Worm (Caenorhabditis elegans): Measurements from ENCODE around the gene F47E1.4.

F47E1.4 gene

DNA sequence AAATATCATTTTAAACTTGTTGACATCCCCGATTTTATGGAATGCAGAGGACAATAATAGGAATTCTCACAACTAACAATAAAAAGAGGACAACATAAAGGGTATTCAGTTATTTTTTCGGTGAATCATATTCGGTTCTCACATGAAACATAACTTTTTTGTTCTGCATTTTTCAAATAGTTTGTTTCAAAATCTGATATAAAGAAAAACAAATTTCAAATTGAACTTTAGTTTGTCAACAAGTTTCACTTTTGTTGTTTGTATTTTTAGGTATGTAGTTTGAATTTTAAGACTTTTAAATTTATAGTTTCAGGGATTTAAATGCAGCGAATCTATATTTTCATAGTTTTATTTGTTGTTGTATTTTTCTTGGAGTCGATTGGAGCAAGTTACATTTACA is at the start of gene F47E1.4:
Gene F47E1.4, plus strand, starts transcription at position 301 of the 400 bp plus-strand sequence.
- TF ChIP-seq ama-1 (optimal IDR thresholded peaks at IDR 0.05) (no peak), aly-1 (tag; optimal IDR thresholded peaks at IDR 0.05) (no peak), pes-1 (GFP tag; IDR thresholded peaks at IDR 0.05) (no peak), scrt-1 (GFP tag; IDR thresholded peaks at IDR 0.05) (no peak), tbx-37 (GFP tag; conservative IDR thresholded peaks at IDR 0.05) (no peak), hmg-4 (GFP tag; optimal IDR thresholded peaks at IDR 0.05) (no peak), ceh-36 (tag; optimal IDR thresholded peaks at IDR 0.05) (no peak), ceh-13 (GFP tag; optimal IDR thresholded peaks at IDR 0.05) (no peak), flt-1 (GFP tag; IDR thresholded peaks at IDR 0.05) (no peak), hnd-1 (tag; optimal IDR thresholded peaks at IDR 0.05) (no peak), tra-4 (tag; optimal IDR thresholded peaks at IDR 0.05) (no peak), hmbx-1 (tag; optimal IDR thresholded peaks at IDR 0.05) (no peak), F13C5.2 (tag; optimal IDR thresholded peaks at IDR 0.05) (no peak), tbx-11 (GFP tag; IDR thresholded peaks at IDR 0.05) (no peak)

DNA sequence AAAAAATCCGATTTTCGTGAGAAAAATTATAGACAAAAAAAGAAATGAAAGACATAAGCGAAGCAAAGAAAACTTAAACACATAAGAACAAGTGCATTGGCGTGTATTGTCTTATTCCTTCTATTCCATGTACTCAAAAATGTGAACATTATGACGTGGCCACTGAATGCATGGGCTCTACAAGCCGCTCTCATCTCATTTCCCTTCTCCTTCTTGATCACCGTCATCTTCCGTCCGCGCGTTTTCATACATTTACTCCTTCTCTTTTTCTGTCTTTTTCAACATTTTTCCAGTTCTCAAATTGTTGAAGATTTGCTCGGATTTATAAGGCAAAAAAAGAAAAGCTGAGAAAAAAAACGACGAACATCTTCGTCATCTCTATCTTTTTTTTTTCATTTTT is 48.2 kb upstream of the F47E1.4 start:
- no peak for TF ChIP-seq ets-7 (tag; optimal IDR thresholded peaks at IDR 0.05)
- no peak for TF ChIP-seq ama-1 (optimal IDR thresholded peaks at IDR 0.05)
- no peak for TF ChIP-seq ceh-13 (GFP tag; optimal IDR thresholded peaks at IDR 0.05)
- no peak for TF ChIP-seq hmbx-1 (tag; optimal IDR thresholded peaks at IDR 0.05)
- no peak for TF ChIP-seq B0310.2 (tag; optimal IDR thresholded peaks at IDR 0.05)
- TF ChIP-seq aly-1 (tag; optimal IDR thresholded peaks at IDR 0.05): no peak
- TF ChIP-seq hmg-4 (GFP tag; optimal IDR thresholded peaks at IDR 0.05): no peak
- no peak for TF ChIP-seq tbx-11 (GFP tag; IDR thresholded peaks at IDR 0.05)
- no peak for TF ChIP-seq hnd-1 (tag; optimal IDR thresholded peaks at IDR 0.05)
- TF ChIP-seq scrt-1 (GFP tag; IDR thresholded peaks at IDR 0.05): no peak
- no peak for TF ChIP-seq flt-1 (GFP tag; IDR thresholded peaks at IDR 0.05)
- TF ChIP-seq F13C5.2 (tag; optimal IDR thresholded peaks at IDR 0.05): no peak

DNA sequence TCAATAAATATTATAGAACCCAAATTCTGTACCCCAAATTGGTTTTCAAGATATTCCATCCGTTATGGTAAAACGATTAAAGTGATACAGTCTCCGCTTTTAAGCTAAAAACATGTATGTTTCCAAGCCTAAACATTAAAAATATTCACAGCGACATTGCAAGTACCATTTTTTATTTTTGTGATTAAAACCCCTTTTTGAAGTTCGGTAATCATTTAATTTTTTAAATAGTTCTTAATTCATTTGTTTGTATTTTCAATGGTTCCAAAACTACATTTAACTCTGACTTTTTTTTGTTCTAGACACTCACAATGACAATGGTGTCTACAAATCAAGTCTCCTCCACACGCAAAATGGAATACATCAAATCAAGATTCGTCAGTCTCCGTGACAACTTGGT is 47.2 kb upstream of the F47E1.4 start, which contains the start of gene T25B6.4:
Gene T25B6.4, plus strand, starts transcription at position 301 of the 400 bp plus-strand sequence.
- TF ChIP-seq hmg-4 (GFP tag; optimal IDR thresholded peaks at IDR 0.05) (no peak), ama-1 (optimal IDR thresholded peaks at IDR 0.05) (no peak), ceh-13 (GFP tag; optimal IDR thresholded peaks at IDR 0.05) (no peak), pes-1 (GFP tag; IDR thresholded peaks at IDR 0.05) (no peak), F13C5.2 (tag; optimal IDR thresholded peaks at IDR 0.05) (no peak), tbx-11 (GFP tag; IDR thresholded peaks at IDR 0.05) (no peak), tra-4 (tag; optimal IDR thresholded peaks at IDR 0.05) (no peak), flt-1 (GFP tag; IDR thresholded peaks at IDR 0.05) (no peak), ets-7 (tag; optimal IDR thresholded peaks at IDR 0.05) (no peak)

DNA sequence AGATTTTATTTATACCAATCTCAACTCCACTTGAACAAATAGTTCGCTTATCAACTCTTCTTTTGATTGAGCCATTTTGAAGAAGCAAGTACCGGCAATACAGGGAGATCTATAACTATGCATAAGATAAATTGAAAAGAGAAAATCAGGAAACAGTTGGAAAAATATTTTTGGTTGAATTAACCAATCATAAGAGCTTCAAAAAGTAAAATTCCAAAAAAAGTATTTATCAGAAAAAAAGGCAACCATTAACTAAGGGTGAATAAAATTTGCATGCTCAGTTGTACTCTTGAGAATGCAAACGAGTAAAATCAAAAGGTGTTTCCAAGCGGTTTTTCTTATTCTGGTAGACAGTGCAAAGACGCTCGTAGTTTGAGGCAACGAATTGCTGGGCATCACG is 41.0 kb upstream of the F47E1.4 start, which contains the start of gene T25B6.5:
Gene T25B6.5, minus strand, starts transcription at position 101 of the 400 bp plus-strand sequence.
- TF ChIP-seq tra-4 (tag; optimal IDR thresholded peaks at IDR 0.05): no peak

DNA sequence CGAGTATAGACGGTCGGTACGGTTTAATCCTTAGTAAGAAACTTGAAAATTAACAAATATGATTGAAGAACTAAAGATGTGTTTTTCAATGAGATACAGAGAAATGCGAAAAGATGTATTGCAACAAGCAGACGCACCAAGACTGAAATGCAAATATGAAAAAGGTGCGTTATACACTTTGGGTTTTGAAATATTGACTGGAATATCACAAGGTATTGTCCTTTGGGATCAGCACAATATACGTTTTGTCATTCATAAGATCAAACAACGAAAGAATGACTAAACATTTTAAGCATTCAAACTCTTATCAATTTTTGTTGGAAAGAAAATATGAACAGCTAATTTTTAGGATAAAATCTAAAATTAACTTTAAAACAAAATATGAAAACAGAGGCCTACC is 39.8 kb upstream of the F47E1.4 start, which contains the start of gene T25B6.6:
Gene T25B6.6, minus strand, starts transcription at position 101 of the 400 bp plus-strand sequence.
- TF ChIP-seq aly-1 (tag; optimal IDR thresholded peaks at IDR 0.05): no peak
- TF ChIP-seq hnd-1 (tag; optimal IDR thresholded peaks at IDR 0.05): no peak
- no peak for TF ChIP-seq tbx-37 (GFP tag; conservative IDR thresholded peaks at IDR 0.05)
- TF ChIP-seq ets-7 (tag; optimal IDR thresholded peaks at IDR 0.05): no peak
- no peak for TF ChIP-seq scrt-1 (GFP tag; IDR thresholded peaks at IDR 0.05)
- TF ChIP-seq tra-4 (tag; optimal IDR thresholded peaks at IDR 0.05): no peak
- TF ChIP-seq ceh-13 (GFP tag; optimal IDR thresholded peaks at IDR 0.05): no peak
- no peak for TF ChIP-seq F13C5.2 (tag; optimal IDR thresholded peaks at IDR 0.05)
- TF ChIP-seq hmg-4 (GFP tag; optimal IDR thresholded peaks at IDR 0.05): no peak
- no peak for TF ChIP-seq pes-1 (GFP tag; IDR thresholded peaks at IDR 0.05)
- no peak for TF ChIP-seq flt-1 (GFP tag; IDR thresholded peaks at IDR 0.05)
- no peak for TF ChIP-seq B0310.2 (tag; optimal IDR thresholded peaks at IDR 0.05)
- no peak for TF ChIP-seq sea-1 (GFP tag; conservative IDR thresholded peaks at IDR 0.05)
- no peak for TF ChIP-seq hmbx-1 (tag; optimal IDR thresholded peaks at IDR 0.05)
- TF ChIP-seq ama-1 (optimal IDR thresholded peaks at IDR 0.05): no peak
- TF ChIP-seq ceh-36 (tag; optimal IDR thresholded peaks at IDR 0.05): no peak
- TF ChIP-seq tbx-11 (GFP tag; IDR thresholded peaks at IDR 0.05): no peak

DNA sequence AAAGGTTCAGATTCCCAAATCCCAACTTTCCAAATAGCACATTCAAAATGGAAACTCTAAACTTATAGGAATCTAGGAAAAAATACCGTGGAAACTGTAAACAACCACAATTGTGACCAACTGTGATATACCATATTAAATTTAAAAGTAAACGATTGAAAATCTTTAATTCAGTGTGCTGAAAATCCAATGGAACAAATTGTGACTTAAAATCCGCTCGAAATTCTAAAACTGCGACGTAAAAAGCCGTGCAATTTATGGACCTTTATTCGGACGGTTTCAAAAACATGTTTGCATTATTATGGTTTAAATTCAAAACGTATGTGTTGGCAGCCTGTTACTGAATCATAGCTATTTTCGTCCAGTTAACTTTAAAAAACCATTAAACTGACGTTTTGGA is 38.8 kb upstream of the F47E1.4 start:
- no peak for TF ChIP-seq pes-1 (GFP tag; IDR thresholded peaks at IDR 0.05)
- no peak for TF ChIP-seq sea-1 (GFP tag; conservative IDR thresholded peaks at IDR 0.05)
- TF ChIP-seq F13C5.2 (tag; optimal IDR thresholded peaks at IDR 0.05): no peak
- TF ChIP-seq tra-4 (tag; optimal IDR thresholded peaks at IDR 0.05): no peak
- TF ChIP-seq ceh-36 (tag; optimal IDR thresholded peaks at IDR 0.05): no peak
- no peak for TF ChIP-seq hmg-4 (GFP tag; optimal IDR thresholded peaks at IDR 0.05)
- no peak for TF ChIP-seq ets-7 (tag; optimal IDR thresholded peaks at IDR 0.05)
- no peak for TF ChIP-seq tbx-37 (GFP tag; conservative IDR thresholded peaks at IDR 0.05)
- TF ChIP-seq ceh-13 (GFP tag; optimal IDR thresholded peaks at IDR 0.05): no peak
- TF ChIP-seq B0310.2 (tag; optimal IDR thresholded peaks at IDR 0.05): no peak

DNA sequence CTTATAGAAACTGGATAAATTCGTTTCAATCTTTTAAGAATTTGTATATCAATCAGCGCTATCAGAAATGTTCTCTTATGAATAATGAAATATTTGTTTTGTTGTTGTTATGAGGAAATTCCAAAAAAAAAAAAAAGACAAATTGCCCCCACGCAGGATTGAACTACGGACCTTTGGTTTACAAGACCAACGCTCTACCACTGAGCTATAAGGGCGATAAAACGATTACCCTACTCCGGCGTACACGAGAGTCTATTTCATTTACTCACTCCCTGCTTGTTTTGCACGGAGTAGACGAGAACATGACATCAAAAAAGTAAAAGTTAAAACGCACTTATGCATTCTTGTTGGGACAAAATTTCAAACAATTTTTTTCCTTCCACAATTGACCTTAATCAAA is 38.4 kb upstream of the F47E1.4 start:
- TF ChIP-seq ama-1 (optimal IDR thresholded peaks at IDR 0.05) (no peak), F13C5.2 (tag; optimal IDR thresholded peaks at IDR 0.05) (no peak), tbx-11 (GFP tag; IDR thresholded peaks at IDR 0.05) (0 out of 2 replicates have a peak, but pooled peaks have one; percentile 49), tbx-37 (GFP tag; conservative IDR thresholded peaks at IDR 0.05) (peak; percentile 51; the same call in 1 of the 2 replicates), aly-1 (tag; optimal IDR thresholded peaks at IDR 0.05) (no peak), hnd-1 (tag; optimal IDR thresholded peaks at IDR 0.05) (peak; percentile 41), tra-4 (tag; optimal IDR thresholded peaks at IDR 0.05) (peak; percentile 18)

DNA sequence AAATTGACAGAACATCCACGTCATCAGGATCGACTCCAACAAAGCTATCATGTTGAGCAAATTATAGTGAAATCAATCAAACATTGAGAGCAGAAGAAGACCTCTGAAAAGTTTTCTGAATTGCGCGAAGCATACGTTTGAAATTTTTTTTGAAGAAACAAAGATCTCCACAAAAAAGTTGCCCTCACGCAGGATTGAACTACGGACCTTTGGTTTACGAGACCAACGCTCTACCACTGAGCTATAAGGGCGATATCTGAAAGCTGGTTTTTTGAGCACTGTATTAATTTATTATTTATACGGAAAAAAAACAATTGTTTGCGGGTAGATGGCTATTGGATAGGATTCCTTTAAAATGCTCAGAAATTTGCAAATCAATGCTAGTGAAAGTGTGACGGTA is 37.1 kb upstream of the F47E1.4 start:
- no peak for TF ChIP-seq hnd-1 (tag; optimal IDR thresholded peaks at IDR 0.05)
- no peak for TF ChIP-seq B0310.2 (tag; optimal IDR thresholded peaks at IDR 0.05)
- TF ChIP-seq hmg-4 (GFP tag; optimal IDR thresholded peaks at IDR 0.05): no peak
- no peak for TF ChIP-seq sea-1 (GFP tag; conservative IDR thresholded peaks at IDR 0.05)
- no peak for TF ChIP-seq tbx-37 (GFP tag; conservative IDR thresholded peaks at IDR 0.05)
- no peak for TF ChIP-seq scrt-1 (GFP tag; IDR thresholded peaks at IDR 0.05)
- TF ChIP-seq ets-7 (tag; optimal IDR thresholded peaks at IDR 0.05): no peak
- TF ChIP-seq flt-1 (GFP tag; IDR thresholded peaks at IDR 0.05): no peak
- TF ChIP-seq tra-4 (tag; optimal IDR thresholded peaks at IDR 0.05): no peak
- no peak for TF ChIP-seq tbx-11 (GFP tag; IDR thresholded peaks at IDR 0.05)
- no peak for TF ChIP-seq ama-1 (optimal IDR thresholded peaks at IDR 0.05)
- no peak for TF ChIP-seq aly-1 (tag; optimal IDR thresholded peaks at IDR 0.05)
- TF ChIP-seq pes-1 (GFP tag; IDR thresholded peaks at IDR 0.05): no peak
- TF ChIP-seq F13C5.2 (tag; optimal IDR thresholded peaks at IDR 0.05): no peak
- TF ChIP-seq hmbx-1 (tag; optimal IDR thresholded peaks at IDR 0.05): no peak
- TF ChIP-seq ceh-36 (tag; optimal IDR thresholded peaks at IDR 0.05): no peak
- TF ChIP-seq ceh-13 (GFP tag; optimal IDR thresholded peaks at IDR 0.05): no peak

Data from whole organism, early embryonic.